Worm (Caenorhabditis elegans): ENCODE results near the gene R07E3.4.

The R07E3.4 gene

DNA sequence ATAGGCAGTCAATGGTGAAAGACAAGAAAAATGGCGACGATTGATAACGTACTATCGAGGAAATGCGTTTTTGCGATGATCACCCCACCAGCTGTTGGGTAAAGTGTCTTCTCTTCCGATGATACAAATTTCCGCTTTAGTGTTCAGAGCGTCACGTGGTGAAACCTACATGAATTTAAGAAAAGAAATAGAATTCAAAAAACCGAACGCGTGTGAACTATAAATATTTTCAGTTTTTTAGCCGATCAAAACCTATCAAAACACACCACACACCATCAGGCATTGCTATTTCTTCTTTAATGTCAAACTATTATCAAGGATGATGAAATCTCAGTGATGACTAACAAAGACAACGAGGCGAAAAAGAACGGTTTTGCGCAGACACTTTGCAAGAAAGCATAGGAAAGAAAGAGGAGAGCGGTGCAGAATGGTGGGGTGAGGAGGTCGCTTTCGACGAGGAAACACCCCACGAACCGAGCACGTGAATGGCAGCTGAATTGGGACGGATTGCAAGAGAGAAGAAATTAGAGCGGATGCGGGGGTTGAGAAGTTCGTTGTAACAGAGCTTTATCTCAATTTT, 1.0 kb downstream of the R07E3.4 start (continued):
- TF ChIP-seq ceh-6 (GFP tag; optimal IDR thresholded peaks at IDR 0.05) (no peak), lin-11 (tag; optimal IDR thresholded peaks at IDR 0.05) (no peak), hlh-6 (tag; optimal IDR thresholded peaks at IDR 0.05) (no peak), eyg-1 (tag; optimal IDR thresholded peaks at IDR 0.05) (no peak), ceh-45 (GFP tag; IDR thresholded peaks at IDR 0.05) (no peak), gmeb-2 (tag; optimal IDR thresholded peaks at IDR 0.05) (no peak), unc-55 (GFP tag; optimal IDR thresholded peaks at IDR 0.05) (peak; percentile 25), ceh-30 (tag; optimal IDR thresholded peaks at IDR 0.05) (no peak), ceh-19 (GFP tag; optimal IDR thresholded peaks at IDR 0.05) (no peak), ama-1 (optimal IDR thresholded peaks at IDR 0.05) (no peak), C38D4.7 (GFP tag; optimal IDR thresholded peaks at IDR 0.05) (no peak), sox-4 (tag; optimal IDR thresholded peaks at IDR 0.05) (no peak), nhr-11 (tag; optimal IDR thresholded peaks at IDR 0.05) (no peak), sox-2 (GFP tag; IDR thresholded peaks at IDR 0.05) (no peak), zip-5 (tag; optimal IDR thresholded peaks at IDR 0.05) (no peak), ceh-14 (tag; optimal IDR thresholded peaks at IDR 0.05) (no peak), dmd-4 (tag; optimal IDR thresholded peaks at IDR 0.05; ENCODE audit: borderline replicate concordance) (no peak), F13H6.1 (tag; optimal IDR thresholded peaks at IDR 0.05) (no peak), tbx-2 (tag; optimal IDR thresholded peaks at IDR 0.05) (peak; percentile 20), hlh-13 (GFP tag; optimal IDR thresholded peaks at IDR 0.05) (no peak), fkh-10 (GFP tag; optimal IDR thresholded peaks at IDR 0.05) (no peak), hlh-15 (tag; optimal IDR thresholded peaks at IDR 0.05) (no peak), tbx-7 (tag; optimal IDR thresholded peaks at IDR 0.05) (no peak)

- no peak for TF ChIP-seq sox-2 (GFP tag; IDR thresholded peaks at IDR 0.05)
- no peak for TF ChIP-seq unc-42 (tag; optimal IDR thresholded peaks at IDR 0.05)
- no peak for TF ChIP-seq elt-4 (tag; optimal IDR thresholded peaks at IDR 0.05)
- TF ChIP-seq nfya-1 (tag; optimal IDR thresholded peaks at IDR 0.05), result no peak
- no peak for TF ChIP-seq ceh-31 (tag; optimal IDR thresholded peaks at IDR 0.05)
- TF ChIP-seq hlh-30 (tag; optimal IDR thresholded peaks at IDR 0.05; ENCODE audit: insufficient read depth), result no peak
- TF ChIP-seq pqm-1 (tag; optimal IDR thresholded peaks at IDR 0.05), result no peak
- no peak for TF ChIP-seq K02D7.2 (tag; optimal IDR thresholded peaks at IDR 0.05)
Observed at ce11 chrX:10327323-10328022, 5.7 kb downstream of the R07E3.4 start, which contains the start of gene acl-5. acl-5 (minus strand) TSS chrX:10327456.

DNA sequence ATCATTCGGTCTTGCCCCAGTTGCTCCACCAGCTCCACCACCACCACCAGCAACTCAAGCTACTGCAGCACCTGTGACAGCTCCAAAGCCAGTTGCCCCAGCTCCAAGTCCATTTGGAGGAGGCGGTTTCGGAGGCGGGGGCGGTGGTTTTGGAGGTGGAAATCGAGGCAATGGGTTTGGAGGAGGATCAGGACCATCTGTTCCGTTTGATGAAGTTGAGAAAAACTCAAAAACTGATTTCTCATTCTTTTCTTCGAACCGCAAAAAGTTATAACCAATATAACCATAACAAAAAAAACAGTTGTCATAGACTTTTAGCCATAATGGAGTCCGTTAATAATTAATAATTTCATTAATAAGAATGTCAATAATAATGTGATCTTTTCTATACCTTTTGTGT, 11.8 kb downstream of the R07E3.4 start:
- no peak for TF ChIP-seq ceh-48 (tag; optimal IDR thresholded peaks at IDR 0.05)
- TF ChIP-seq che-1 (tag; optimal IDR thresholded peaks at IDR 0.05), result no peak
- TF ChIP-seq lim-6 (tag; optimal IDR thresholded peaks at IDR 0.05), result no peak
- no peak for TF ChIP-seq ceh-2 (tag; optimal IDR thresholded peaks at IDR 0.05)
- no peak for TF ChIP-seq mec-3 (tag; optimal IDR thresholded peaks at IDR 0.05; ENCODE audit: borderline replicate concordance)

DNA sequence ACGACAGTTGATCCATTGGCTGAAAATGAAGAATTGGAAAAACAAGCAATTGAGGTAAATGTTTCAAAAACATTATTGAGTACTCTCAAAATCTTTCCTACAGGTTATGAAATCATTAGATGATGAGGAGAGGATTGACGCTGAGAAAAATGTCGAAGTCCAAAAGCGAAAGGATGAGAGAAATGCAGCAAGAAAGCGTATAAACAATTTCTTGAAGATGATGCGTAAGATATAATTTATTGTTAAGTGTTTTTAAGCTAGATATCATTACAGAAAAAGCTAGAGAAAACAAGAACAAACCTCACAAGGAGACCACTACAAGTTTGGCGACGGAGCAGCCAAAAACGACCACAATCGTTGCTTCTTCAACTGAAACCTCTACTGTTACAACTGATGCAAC, 13.5 kb downstream of the R07E3.4 start:
- TF ChIP-seq ceh-22 (tag; optimal IDR thresholded peaks at IDR 0.05) (no peak), fax-1 (tag; optimal IDR thresholded peaks at IDR 0.05) (no peak), hlh-30 (tag; optimal IDR thresholded peaks at IDR 0.05; ENCODE audit: insufficient read depth) (no peak), pax-1 (tag; optimal IDR thresholded peaks at IDR 0.05) (no peak), lin-11 (tag; optimal IDR thresholded peaks at IDR 0.05) (no peak), mec-3 (tag; optimal IDR thresholded peaks at IDR 0.05; ENCODE audit: borderline replicate concordance) (no peak), ets-4 (tag; optimal IDR thresholded peaks at IDR 0.05) (no peak), ref-2 (tag; optimal IDR thresholded peaks at IDR 0.05) (no peak), hlh-13 (GFP tag; optimal IDR thresholded peaks at IDR 0.05) (no peak), ceh-2 (tag; optimal IDR thresholded peaks at IDR 0.05) (no peak), syd-9 (tag; optimal IDR thresholded peaks at IDR 0.05) (no peak), C38D4.7 (GFP tag; optimal IDR thresholded peaks at IDR 0.05) (no peak), sdc-2 (tag; optimal IDR thresholded peaks at IDR 0.05) (no peak), ceh-19 (GFP tag; optimal IDR thresholded peaks at IDR 0.05) (no peak), ceh-30 (tag; optimal IDR thresholded peaks at IDR 0.05) (no peak), ceh-34 (tag; optimal IDR thresholded peaks at IDR 0.05) (no peak), nfya-1 (tag; optimal IDR thresholded peaks at IDR 0.05) (no peak), T23F11.4 (GFP tag; optimal IDR thresholded peaks at IDR 0.05) (no peak), odd-2 (tag; optimal IDR thresholded peaks at IDR 0.05) (no peak), pha-2 (tag; optimal IDR thresholded peaks at IDR 0.05) (no peak)

Data from whole organism, late embryonic.